Worm (Caenorhabditis elegans) whole organism, early embryonic: ENCODE results near the gene Y110A2AL.7.

Experiments used
- B0310.2 ChIP-seq: sonication (generic microtip); optimal IDR thresholded peaks from 2 replicates; lab custom pipeline; 2016; ENCODE audit warnings: mild to moderate bottlenecking, missing genetic modification characterization, missing compliant biosample characterization
- F13C5.2 ChIP-seq: sonication (generic microtip); optimal IDR thresholded peaks from 2 replicates; lab custom pipeline; 2017; ENCODE audit warnings: mild to moderate bottlenecking, missing genetic modification characterization, inconsistent platforms, missing compliant biosample characterization
- aly-1 ChIP-seq: sonication (generic microtip); optimal IDR thresholded peaks from 2 replicates; lab custom pipeline; 2016; ENCODE audit warnings: missing genetic modification characterization, missing compliant biosample characterization
- ama-1 ChIP-seq: fragments of 150-350 bp; optimal IDR thresholded peaks from 2 replicates; lab custom pipeline; 2014
- ceh-13 ChIP-seq: fragments of 200-800 bp; sonication (Bioruptor generic); optimal IDR thresholded peaks from 2 replicates; lab custom pipeline; 2018; ENCODE audit warnings: mild to moderate bottlenecking, missing genetic modification characterization, missing compliant biosample characterization
- ceh-36 ChIP-seq: sonication (generic microtip); optimal IDR thresholded peaks from 2 replicates; lab custom pipeline; 2016; ENCODE audit warnings: missing genetic modification characterization, inconsistent platforms, missing compliant biosample characterization
- ets-7 ChIP-seq: sonication (generic microtip); optimal IDR thresholded peaks from 2 replicates; lab custom pipeline; 2016; ENCODE audit warnings: missing genotype, missing genetic modification characterization, missing compliant biosample characterization
- flt-1 ChIP-seq: fragments of 200-800 bp; sonication (Bioruptor generic); IDR thresholded peaks from 2 replicates; pipeline ENCODE4 v1.3.6; 2022; ENCODE audit warnings: missing genetic modification characterization, missing compliant biosample characterization
- hmbx-1 ChIP-seq: sonication (generic microtip); optimal IDR thresholded peaks from 2 replicates; lab custom pipeline; 2016; ENCODE audit warnings: mild to moderate bottlenecking, missing genetic modification characterization, missing compliant biosample characterization
- hmg-4 ChIP-seq: fragments of 200-800 bp; sonication (Bioruptor generic); optimal IDR thresholded peaks from 2 replicates; lab custom pipeline; 2018; ENCODE audit warnings: mild to moderate bottlenecking, missing genetic modification characterization, missing compliant biosample characterization
- hnd-1 ChIP-seq: sonication (generic microtip); optimal IDR thresholded peaks from 2 replicates; lab custom pipeline; 2016; ENCODE audit warnings: missing genetic modification characterization, missing compliant biosample characterization
- pes-1 ChIP-seq: fragments of 200-800 bp; sonication (Bioruptor generic); IDR thresholded peaks from 2 replicates; pipeline ENCODE4 v1.3.6; 2022; ENCODE audit warnings: missing genetic modification reagents, missing genetic modification characterization, missing compliant biosample characterization
- scrt-1 ChIP-seq: fragments of 200-800 bp; sonication (Bioruptor generic); IDR thresholded peaks from 2 replicates; pipeline ENCODE4 v1.3.6; 2022; ENCODE audit warnings: missing genetic modification characterization, missing compliant biosample characterization
- sea-1 ChIP-seq: fragments of 200-800 bp; sonication (Bioruptor generic); conservative IDR thresholded peaks from 2 replicates; pipeline ENCODE4 v1.3.6; 2022; ENCODE audit warnings: missing genetic modification characterization, missing compliant biosample characterization
- tbx-11 ChIP-seq: fragments of 200-800 bp; sonication (Bioruptor generic); IDR thresholded peaks from 2 replicates; pipeline ENCODE4 v1.3.6; 2022; ENCODE audit warnings: missing genetic modification characterization, missing compliant biosample characterization
- tbx-37 ChIP-seq: fragments of 200-800 bp; sonication (Bioruptor generic); conservative IDR thresholded peaks from 2 replicates; pipeline ENCODE4 v1.3.6; 2022; ENCODE audit warnings: missing genetic modification reagents, missing genetic modification characterization, missing compliant biosample characterization
- tra-4 ChIP-seq: sonication (generic microtip); optimal IDR thresholded peaks from 2 replicates; lab custom pipeline; 2017; ENCODE audit warnings: missing genetic modification characterization, missing compliant biosample characterization

The Y110A2AL.7 gene

ce11 chrII:2871816-2872215 is 28.8 kb upstream of the Y110A2AL.7 start, which contains the start of gene Y110A2AL.10:
Y110A2AL.10 (minus strand) TSS chrII:2871916.
- TF ChIP-seq ets-7 (tag; lab: Kevin White, UChicago) (no peak), flt-1 (GFP tag; lab: Robert Waterston, UW) (no peak), F13C5.2 (no peak), tra-4 (tag; lab: Kevin White, UChicago) (no peak)

ce11 chrII:2867701-2868100 is 24.7 kb upstream of the Y110A2AL.7 start, which contains the start of gene Y110A2AL.2:
Y110A2AL.2 (plus strand) TSS chrII:2868001.
- TF ChIP-seq ama-1 (lab: Kevin White, UChicago) (no peak), hmg-4 (GFP tag; lab: Kevin White, UChicago) (no peak), tra-4 (tag; lab: Kevin White, UChicago) (no peak), ceh-36 (no peak), tbx-11 (GFP tag; lab: Robert Waterston, UW) (no peak), hnd-1 (tag; lab: Kevin White, UChicago) (no peak)

ce11 chrII:2866541-2867124 is 23.6 kb upstream of the Y110A2AL.7 start, which contains the start of the genes Y110A2AL.9 and Y110A2AL.3:
Y110A2AL.9 (minus strand) TSS chrII:2866641.
Y110A2AL.3 (plus strand) TSS chrII:2867074.
- TF ChIP-seq B0310.2 = no peak
- no peak for TF ChIP-seq tbx-37 (GFP tag; lab: Robert Waterston, UW)
- TF ChIP-seq sea-1 (GFP tag; lab: Robert Waterston, UW) = no peak
- no peak for TF ChIP-seq pes-1
- TF ChIP-seq tra-4 (tag; lab: Kevin White, UChicago) = no peak
- no peak for TF ChIP-seq hmbx-1 (tag; lab: Kevin White, UChicago)
- TF ChIP-seq ets-7 (tag; lab: Kevin White, UChicago) = no peak
- TF ChIP-seq hmg-4 (GFP tag; lab: Kevin White, UChicago) = no peak
- no peak for TF ChIP-seq aly-1 (tag; lab: Kevin White, UChicago)
- no peak for TF ChIP-seq ceh-36
- no peak for TF ChIP-seq F13C5.2

ce11 chrII:2865355-2865754 is 22.4 kb upstream of the Y110A2AL.7 start:
- no peak for TF ChIP-seq tbx-11 (GFP tag; lab: Robert Waterston, UW)
- no peak for TF ChIP-seq ceh-13 (GFP tag; lab: Kevin White, UChicago)
- no peak for TF ChIP-seq tbx-37 (GFP tag; lab: Robert Waterston, UW)
- no peak for TF ChIP-seq hmg-4 (GFP tag; lab: Kevin White, UChicago)
- TF ChIP-seq F13C5.2 = no peak
- no peak for TF ChIP-seq ets-7 (tag; lab: Kevin White, UChicago)
- no peak for TF ChIP-seq aly-1 (tag; lab: Kevin White, UChicago)
- TF ChIP-seq pes-1 = no peak
- TF ChIP-seq B0310.2 = no peak
- TF ChIP-seq hmbx-1 (tag; lab: Kevin White, UChicago) = no peak
- no peak for TF ChIP-seq ama-1 (lab: Kevin White, UChicago)
- no peak for TF ChIP-seq flt-1 (GFP tag; lab: Robert Waterston, UW)
- TF ChIP-seq tra-4 (tag; lab: Kevin White, UChicago) = no peak
- no peak for TF ChIP-seq ceh-36
- no peak for TF ChIP-seq scrt-1
- TF ChIP-seq sea-1 (GFP tag; lab: Robert Waterston, UW) = no peak
- TF ChIP-seq hnd-1 (tag; lab: Kevin White, UChicago) = no peak

- TF ChIP-seq F13C5.2 (no peak), ceh-36 (no peak), sea-1 (GFP tag; lab: Robert Waterston, UW) (no peak), hmg-4 (GFP tag; lab: Kevin White, UChicago) (no peak), tbx-37 (GFP tag; lab: Robert Waterston, UW) (no peak), tbx-11 (GFP tag; lab: Robert Waterston, UW) (no peak), ets-7 (tag; lab: Kevin White, UChicago) (no peak), tra-4 (tag; lab: Kevin White, UChicago) (no peak), scrt-1 (no peak), hnd-1 (tag; lab: Kevin White, UChicago) (no peak), pes-1 (no peak), hmbx-1 (tag; lab: Kevin White, UChicago) (no peak), ceh-13 (GFP tag; lab: Kevin White, UChicago) (no peak), aly-1 (tag; lab: Kevin White, UChicago) (no peak), flt-1 (GFP tag; lab: Robert Waterston, UW) (no peak), ama-1 (lab: Kevin White, UChicago) (no peak), B0310.2 (no peak)
Observed at ce11 chrII:2864229-2864628, 21.2 kb upstream of the Y110A2AL.7 start, which contains the start of gene Y110A2AL.5. Y110A2AL.5 (plus strand) TSS chrII:2864529.

ce11 chrII:2862557-2863035 is 19.6 kb upstream of the Y110A2AL.7 start:
- TF ChIP-seq hmbx-1 (tag; lab: Kevin White, UChicago) (no peak), ceh-36 (peak; percentile 90)

- TF ChIP-seq F13C5.2 = peak; percentile 37
- peak; percentile 44; the same call in 1 of the 2 replicates for TF ChIP-seq tbx-11 (GFP tag; lab: Robert Waterston, UW)
- 0 out of 2 replicates have a peak, but pooled peaks have one; percentile 18 for TF ChIP-seq pes-1
- TF ChIP-seq hmg-4 (GFP tag; lab: Kevin White, UChicago) = no peak
Observed at ce11 chrII:2861385-2862099, 18.6 kb upstream of the Y110A2AL.7 start.
